Worm (Caenorhabditis elegans) whole organism, L4 larva: ENCODE measurements around the gene mics-1.
A peak's percentile ranks its signal among the peaks of the same experiment; 100 is the strongest.

Source experiments
- D1046.2 ChIP-seq: fragments of 200-800 bp; sonication (Bioruptor generic); IDR thresholded peaks from 2 replicates; pipeline ENCODE4 v1.3.6; 2022; ENCODE audit warnings: missing genetic modification characterization, missing compliant biosample characterization
- F26F4.8 ChIP-seq: fragments of 200-800 bp; sonication (Bioruptor generic); conservative IDR thresholded peaks from 2 replicates; pipeline ENCODE4 v1.3.6; 2022; ENCODE audit warnings: missing genetic modification characterization, missing compliant biosample characterization
- F49E8.2 ChIP-seq: sonication (generic microtip); optimal IDR thresholded peaks from 2 replicates; lab custom pipeline; 2016; ENCODE audit warnings: missing compliant biosample characterization, mild to moderate bottlenecking, missing genetic modification characterization, borderline replicate concordance
- T20F7.1 ChIP-seq: fragments of 200-800 bp; sonication (Bioruptor generic); optimal IDR thresholded peaks from 2 replicates; lab custom pipeline; 2018; ENCODE audit warnings: mild to moderate bottlenecking, missing genetic modification characterization, missing compliant biosample characterization
- T26A8.4 ChIP-seq: fragments of 200-800 bp; sonication (Bioruptor generic); IDR thresholded peaks from 2 replicates; pipeline ENCODE4 v1.3.6; 2022; ENCODE audit warnings: missing genetic modification characterization, missing compliant biosample characterization
- Y105C5A.15 ChIP-seq: fragments of 200-800 bp; sonication (Bioruptor generic); IDR thresholded peaks from 2 replicates; pipeline ENCODE4 v1.3.6; 2022; ENCODE audit warnings: missing genetic modification characterization, missing compliant biosample characterization
- Y5F2A.4 ChIP-seq: fragments of 200-800 bp; sonication (Bioruptor generic); optimal IDR thresholded peaks from 2 replicates; lab custom pipeline; 2018; ENCODE audit warnings: mild to moderate bottlenecking, missing genetic modification characterization, missing compliant biosample characterization
- ZK337.2 ChIP-seq: fragments of 200-800 bp; sonication (Bioruptor generic); IDR thresholded peaks from 2 replicates; pipeline ENCODE4 v1.3.6; 2022; ENCODE audit warnings: missing genetic modification reagents, missing genetic modification characterization, missing compliant biosample characterization
- ZK546.5 ChIP-seq, 2 experiments: sonication (generic microtip); optimal IDR thresholded peaks; 2 replicates each; lab custom pipeline; 2017; ENCODE audit warnings: missing biosample characterization in 2 of 2, missing genetic modification characterization in 2 of 2
- arid-1 ChIP-seq: fragments of 200-800 bp; sonication (Bioruptor generic); conservative IDR thresholded peaks from 2 replicates; pipeline ENCODE4 v1.3.6; 2022; ENCODE audit warnings: missing genetic modification reagents, missing genetic modification characterization, missing compliant biosample characterization
- ceh-20 ChIP-seq: fragments of 200-800 bp; sonication (Bioruptor generic); IDR thresholded peaks from 2 replicates; pipeline ENCODE4 v1.3.6; 2022; ENCODE audit warnings: missing genetic modification reagents, missing genetic modification characterization, missing compliant biosample characterization
- ceh-28 ChIP-seq: fragments of 150-350 bp; optimal IDR thresholded peaks from 2 replicates; lab custom pipeline; 2014; ENCODE audit warnings: missing biosample characterization, missing genetic modification reagents, missing genetic modification characterization
- ceh-44 ChIP-seq: fragments of 200-800 bp; sonication (Bioruptor generic); IDR thresholded peaks from 2 replicates; pipeline ENCODE4 v1.3.6; 2022; ENCODE audit warnings: missing genetic modification reagents, missing genetic modification characterization, missing compliant biosample characterization
- ceh-82 ChIP-seq: sonication (generic microtip); optimal IDR thresholded peaks from 2 replicates; lab custom pipeline; 2017; ENCODE audit warnings: missing biosample characterization, missing genetic modification characterization
- ces-1 ChIP-seq: fragments of 150-350 bp; sonication (generic microtip); optimal IDR thresholded peaks from 4 replicates; lab custom pipeline; 2014; ENCODE audit warnings: missing biosample characterization, missing genetic modification reagents, missing genetic modification characterization
- daf-12 ChIP-seq: fragments of 150-350 bp; optimal IDR thresholded peaks from 2 replicates; lab custom pipeline; 2014; ENCODE audit warnings: missing biosample characterization, missing genetic modification reagents, missing genetic modification characterization
- dmd-9 ChIP-seq: fragments of 200-800 bp; sonication (Bioruptor generic); IDR thresholded peaks from 2 replicates; pipeline ENCODE4 v1.3.6; 2022; ENCODE audit warnings: missing genetic modification reagents, missing genetic modification characterization, missing compliant biosample characterization
- dve-1 ChIP-seq: sonication (generic microtip); optimal IDR thresholded peaks from 2 replicates; lab custom pipeline; 2017; ENCODE audit warnings: antibody characterized with exemption, mild to moderate bottlenecking, missing genetic modification characterization, missing compliant biosample characterization; ENCODE audit not compliant: insufficient read depth
- egl-43 ChIP-seq: fragments of 200-800 bp; sonication (Bioruptor generic); IDR thresholded peaks from 2 replicates; pipeline ENCODE4 v1.3.6; 2022; ENCODE audit warnings: missing genetic modification reagents, missing genetic modification characterization, missing compliant biosample characterization
- gei-8 ChIP-seq: fragments of 200-800 bp; sonication (Bioruptor generic); optimal IDR thresholded peaks from 2 replicates; lab custom pipeline; 2018; ENCODE audit warnings: mild to moderate bottlenecking, missing genetic modification characterization, missing compliant biosample characterization
- hlh-11 ChIP-seq: fragments of 200-800 bp; sonication (Bioruptor generic); optimal IDR thresholded peaks from 2 replicates; lab custom pipeline; 2018; ENCODE audit warnings: mild to moderate bottlenecking, missing genetic modification characterization, missing compliant biosample characterization
- jun-1 ChIP-seq: fragments of 150-350 bp; optimal IDR thresholded peaks from 2 replicates; lab custom pipeline; 2014; ENCODE audit warnings: missing biosample characterization, missing genetic modification reagents, missing genetic modification characterization
- lim-7 ChIP-seq: fragments of 200-800 bp; sonication (Bioruptor generic); IDR thresholded peaks from 2 replicates; pipeline ENCODE4 v1.3.6; 2022; ENCODE audit warnings: missing genetic modification characterization, missing compliant biosample characterization
- lin-1 ChIP-seq: fragments of 200-800 bp; sonication (Bioruptor generic); IDR thresholded peaks from 2 replicates; pipeline ENCODE4 v1.3.6; 2022; ENCODE audit warnings: missing genetic modification reagents, missing genetic modification characterization, missing compliant biosample characterization
- lin-15B ChIP-seq: fragments of 150-350 bp; sonication (generic microtip); optimal IDR thresholded peaks from 3 replicates; lab custom pipeline; 2014; ENCODE audit warnings: missing biosample characterization, missing genetic modification characterization
- lin-29 ChIP-seq: fragments of 200-800 bp; sonication (Bioruptor generic); IDR thresholded peaks from 2 replicates; pipeline ENCODE4 v1.3.6; 2022; ENCODE audit warnings: missing genetic modification reagents, missing genetic modification characterization, missing compliant biosample characterization
- lsy-2 ChIP-seq, 2 experiments: fragments of 150-350 bp in 1 of 2; sonication (generic microtip) in 1 of 2; optimal IDR thresholded peaks; 2 replicates each; lab custom pipeline; 2014 to 2017; ENCODE audit warnings: missing biosample characterization in 2 of 2, missing genetic modification characterization in 2 of 2
- mdt-29 ChIP-seq: fragments of 200-800 bp; sonication (Bioruptor generic); IDR thresholded peaks from 2 replicates; pipeline ENCODE4 v1.3.6; 2022; ENCODE audit warnings: missing genetic modification reagents, missing genetic modification characterization, missing compliant biosample characterization
- mep-1 ChIP-seq: fragments of 150-350 bp; sonication (generic microtip); optimal IDR thresholded peaks from 3 replicates; lab custom pipeline; 2014; ENCODE audit warnings: missing biosample characterization, missing genetic modification characterization
- mxl-2 ChIP-seq: fragments of 200-800 bp; sonication (Bioruptor generic); conservative IDR thresholded peaks from 2 replicates; pipeline ENCODE4 v1.3.6; 2022; ENCODE audit warnings: missing genetic modification reagents, missing genetic modification characterization, missing compliant biosample characterization
- nhr-111 ChIP-seq: fragments of 200-800 bp; sonication (Bioruptor generic); optimal IDR thresholded peaks from 2 replicates; lab custom pipeline; 2018; ENCODE audit warnings: mild to moderate bottlenecking, missing genetic modification characterization, missing compliant biosample characterization
- nhr-28 ChIP-seq: fragments of 150-350 bp; optimal IDR thresholded peaks from 2 replicates; lab custom pipeline; 2014; ENCODE audit warnings: missing biosample characterization, missing genetic modification characterization
- nhr-41 ChIP-seq: fragments of 200-800 bp; sonication (Bioruptor generic); IDR thresholded peaks from 2 replicates; pipeline ENCODE4 v1.3.6; 2022; ENCODE audit warnings: missing genetic modification reagents, missing genetic modification characterization, missing compliant biosample characterization
- nhr-42 ChIP-seq: fragments of 200-800 bp; sonication (Bioruptor generic); IDR thresholded peaks from 2 replicates; pipeline ENCODE4 v1.3.6; 2022; ENCODE audit warnings: missing genetic modification characterization, missing compliant biosample characterization
- nhr-77 ChIP-seq: fragments of 150-350 bp; optimal IDR thresholded peaks from 2 replicates; lab custom pipeline; 2014; ENCODE audit warnings: missing biosample characterization, missing genetic modification characterization
- php-3 ChIP-seq: fragments of 200-800 bp; sonication (Bioruptor generic); IDR thresholded peaks from 2 replicates; pipeline ENCODE4 v1.3.6; 2022; ENCODE audit warnings: missing genetic modification reagents, missing genetic modification characterization, missing compliant biosample characterization
- rbr-2 ChIP-seq: sonication (generic microtip); optimal IDR thresholded peaks from 2 replicates; lab custom pipeline; 2016; ENCODE audit warnings: missing genotype, missing genetic modification characterization, missing compliant biosample characterization
- set-16 ChIP-seq: fragments of 200-800 bp; sonication (Bioruptor generic); IDR thresholded peaks from 2 replicates; pipeline ENCODE4 v1.3.6; 2022; ENCODE audit warnings: missing genetic modification reagents, missing genetic modification characterization, missing compliant biosample characterization
- snpc-1.2 ChIP-seq: fragments of 200-800 bp; sonication (Bioruptor generic); IDR thresholded peaks from 2 replicates; pipeline ENCODE4 v1.3.6; 2022; ENCODE audit warnings: missing genetic modification reagents, missing genetic modification characterization, missing compliant biosample characterization
- snpc-4 ChIP-seq: fragments of 150-350 bp; optimal IDR thresholded peaks from 2 replicates; lab custom pipeline; 2014; ENCODE audit warnings: missing biosample characterization, missing genetic modification characterization
- spr-1 ChIP-seq: sonication (generic microtip); optimal IDR thresholded peaks from 2 replicates; lab custom pipeline; 2016; ENCODE audit warnings: mild to moderate bottlenecking, missing genetic modification characterization, missing compliant biosample characterization
- tra-1 ChIP-seq: fragments of 200-800 bp; sonication (Bioruptor generic); IDR thresholded peaks from 2 replicates; pipeline ENCODE4 v1.3.6; 2022; ENCODE audit warnings: missing genetic modification reagents, missing genetic modification characterization, missing compliant biosample characterization
- unc-39 ChIP-seq: sonication (generic microtip); optimal IDR thresholded peaks from 2 replicates; lab custom pipeline; 2017; ENCODE audit warnings: missing biosample characterization, missing genetic modification characterization
- unc-62 ChIP-seq, 3 experiments: fragments of 150-350 bp in 1 of 3; sonication (generic microtip); optimal IDR thresholded peaks in 2 of 3; peaks in 1 of 3; 1 replicate in 1 of 3; 2 replicates in 2 of 3; lab custom pipeline; 2014 to 2017; ENCODE audit warnings: missing biosample characterization in 3 of 3, missing genetic modification characterization in 3 of 3, missing genetic modification reagents in 3 of 3, missing genotype in 1 of 3
- zag-1 ChIP-seq: fragments of 150-350 bp; optimal IDR thresholded peaks from 2 replicates; lab custom pipeline; 2014; ENCODE audit warnings: missing biosample characterization, missing genetic modification characterization
- zfp-2 ChIP-seq: sonication (generic microtip); optimal IDR thresholded peaks from 2 replicates; lab custom pipeline; 2016; ENCODE audit warnings: mild to moderate bottlenecking, missing genetic modification characterization, missing compliant biosample characterization
- zip-11 ChIP-seq: fragments of 200-800 bp; sonication (Bioruptor generic); IDR thresholded peaks from 2 replicates; pipeline ENCODE4 v1.3.6; 2022; ENCODE audit warnings: missing genetic modification characterization, missing compliant biosample characterization
- zip-2 ChIP-seq: fragments of 150-350 bp; optimal IDR thresholded peaks from 2 replicates; lab custom pipeline; 2014; ENCODE audit warnings: missing biosample characterization, missing genetic modification characterization

Gene mics-1

ce11 chrV:10536808-10537207 is 41.3 kb downstream of the mics-1 start (continued):
- TF ChIP-seq jun-1 (tag; lab: Kevin White, UChicago), result peak; percentile 17
- no peak for TF ChIP-seq nhr-41 (GFP tag; lab: Robert Waterston, UW)
- peak; percentile 31; the same call in 1 of the 2 replicates for TF ChIP-seq D1046.2 (GFP tag; lab: Robert Waterston, UW)
- TF ChIP-seq snpc-4 (tag; lab: Kevin White, UChicago), result peak; percentile 38
- no peak for TF ChIP-seq mdt-29 (GFP tag; lab: Robert Waterston, UW)

DNA sequence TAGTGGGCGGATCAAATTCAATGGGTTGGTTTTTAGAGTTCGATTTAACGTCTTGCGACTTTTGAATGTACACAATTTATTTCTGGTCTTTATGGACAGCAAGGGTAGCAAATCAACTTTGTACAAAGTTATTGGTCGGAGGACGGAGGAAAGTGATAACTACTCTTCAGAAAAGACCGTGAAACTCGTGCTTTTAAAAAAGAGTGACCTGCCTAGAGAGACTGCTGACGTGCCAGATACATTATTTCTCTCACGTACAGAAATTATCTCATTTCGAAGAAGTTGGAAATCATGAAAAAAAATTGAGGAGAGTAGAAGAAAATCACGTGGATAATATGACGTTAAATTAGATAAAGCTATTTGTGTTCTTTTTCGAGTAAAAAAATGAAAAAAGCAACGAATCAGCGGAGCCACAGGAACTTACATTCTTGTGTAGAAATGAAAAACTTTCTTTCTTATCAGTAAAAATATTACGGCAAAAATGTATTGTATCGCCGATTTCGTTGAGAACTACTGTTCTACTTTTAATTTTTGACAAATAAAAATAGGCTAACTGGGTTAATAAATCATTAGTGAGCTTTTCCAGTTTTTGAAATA is 41.9 kb downstream of the mics-1 start, which contains the start of gene ppm-1.A:
Gene ppm-1.A, minus strand, starts transcription at position 294 of the 597 bp plus-strand sequence.
- TF ChIP-seq lin-29 (GFP tag; lab: Robert Waterston, UW) (no peak), ceh-20 (GFP tag; lab: Robert Waterston, UW) (peak; percentile 20; the same call in 1 of the 2 replicates), T26A8.4 (no peak), lin-15B (tag; lab: Kevin White, UChicago) (no peak), hlh-11 (tag; lab: Kevin White, UChicago) (peak; percentile 35), zag-1 (tag; lab: Kevin White, UChicago) (no peak), daf-12 (no peak), dmd-9 (no peak), nhr-28 (peak; percentile 64), Y105C5A.15 (GFP tag; lab: Robert Waterston, UW) (no peak), snpc-1.2 (GFP tag; lab: Robert Waterston, UW) (no peak), T20F7.1 (no peak), spr-1 (tag; lab: Kevin White, UChicago) (no peak), ceh-28 (tag; lab: Kevin White, UChicago) (no peak), php-3 (GFP tag; lab: Robert Waterston, UW) (no peak), unc-39 (no peak), lsy-2 (tag; optimal IDR thresholded peaks at IDR 0.05; lab: Kevin White, UChicago) (peak in 1 of 2 experiments; percentile 21), ces-1 (GFP tag; lab: Kevin White, UChicago) (no peak), zfp-2 (tag; lab: Kevin White, UChicago) (no peak), snpc-4 (tag; lab: Kevin White, UChicago) (no peak), F26F4.8 (GFP tag; lab: Robert Waterston, UW) (no peak), F49E8.2 (no peak), nhr-41 (GFP tag; lab: Robert Waterston, UW) (no peak), nhr-77 (tag; lab: Kevin White, UChicago) (peak; percentile 54), rbr-2 (no peak), ceh-44 (no peak), dve-1 (tag; lab: Kevin White, UChicago) (peak; percentile 30), set-16 (no peak), zip-11 (GFP tag; lab: Robert Waterston, UW) (no peak), zip-2 (tag; lab: Kevin White, UChicago) (no peak), nhr-42 (GFP tag; lab: Robert Waterston, UW) (no peak), ZK546.5 (tag; optimal IDR thresholded peaks at IDR 0.05; lab: Kevin White, UChicago) (no peak), lin-1 (no peak), gei-8 (GFP tag; lab: Kevin White, UChicago) (no peak), Y5F2A.4 (no peak), nhr-111 (GFP tag; lab: Kevin White, UChicago) (no peak), mxl-2 (GFP tag; lab: Robert Waterston, UW) (no peak), mep-1 (tag; lab: Kevin White, UChicago) (no peak), egl-43 (GFP tag; lab: Robert Waterston, UW) (no peak), jun-1 (tag; lab: Kevin White, UChicago) (no peak), tra-1 (GFP tag; lab: Robert Waterston, UW) (no peak), ZK337.2 (GFP tag; lab: Robert Waterston, UW) (no peak), lim-7 (GFP tag; lab: Robert Waterston, UW) (no peak), unc-62 (GFP tag; optimal IDR thresholded peaks at IDR 0.05 in 1 of 2; lab: Kevin White, UChicago) (peak in 1 of 2 experiments; percentile 93), unc-62 (tag; optimal IDR thresholded peaks at IDR 0.05; lab: Kevin White, UChicago) (no peak), ceh-82 (tag; lab: Kevin White, UChicago) (no peak), arid-1 (GFP tag; lab: Robert Waterston, UW) (no peak), D1046.2 (GFP tag; lab: Robert Waterston, UW) (no peak)
